Worm (Caenorhabditis elegans): ENCODE results near the gene pmt-1.

pmt-1 gene

DNA sequence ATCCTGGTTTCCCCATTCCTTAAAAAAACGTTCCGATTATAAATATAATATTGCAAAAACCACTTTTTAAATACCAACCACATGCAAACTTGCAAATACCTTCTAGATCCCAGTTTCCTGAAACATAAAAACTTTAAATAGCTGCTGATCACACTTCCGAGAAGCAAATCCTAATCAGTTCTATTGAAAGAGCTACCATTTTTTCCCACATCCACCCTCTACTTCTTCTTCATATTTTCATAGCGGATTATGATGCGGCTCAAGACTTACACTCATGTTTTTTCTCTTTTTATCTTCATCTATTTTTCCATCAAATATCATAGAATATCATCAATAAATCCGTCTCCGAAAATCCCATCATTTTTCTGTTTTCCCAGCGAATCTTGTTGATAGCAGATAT, 44.6 kb upstream of the pmt-1 start (continued):
- TF ChIP-seq tbx-2 (tag; optimal IDR thresholded peaks at IDR 0.05): no peak
- TF ChIP-seq efl-3 (GFP tag; optimal IDR thresholded peaks at IDR 0.05): no peak
- no peak for TF ChIP-seq nhr-85 (tag)
- TF ChIP-seq C16A3.4 (tag; optimal IDR thresholded peaks at IDR 0.05): no peak
- peak; percentile 60 for TF ChIP-seq nhr-47 (tag; optimal IDR thresholded peaks at IDR 0.05)
- no peak for TF ChIP-seq nhr-84 (tag; optimal IDR thresholded peaks at IDR 0.05)
- TF ChIP-seq sup-37 (GFP tag; optimal IDR thresholded peaks at IDR 0.05): no peak
- no peak for TF ChIP-seq lin-35 (GFP tag; optimal IDR thresholded peaks at IDR 0.05)
- no peak for TF ChIP-seq unc-86 (tag; optimal IDR thresholded peaks at IDR 0.05)
- no peak for TF ChIP-seq hpl-2 (GFP tag; optimal IDR thresholded peaks at IDR 0.05)
- no peak for TF ChIP-seq skn-1 (tag; optimal IDR thresholded peaks at IDR 0.05)
- TF ChIP-seq nhr-11 (tag; optimal IDR thresholded peaks at IDR 0.05): peak; percentile 19
- TF ChIP-seq egl-13 (tag; optimal IDR thresholded peaks at IDR 0.05): peak; percentile 8

DNA sequence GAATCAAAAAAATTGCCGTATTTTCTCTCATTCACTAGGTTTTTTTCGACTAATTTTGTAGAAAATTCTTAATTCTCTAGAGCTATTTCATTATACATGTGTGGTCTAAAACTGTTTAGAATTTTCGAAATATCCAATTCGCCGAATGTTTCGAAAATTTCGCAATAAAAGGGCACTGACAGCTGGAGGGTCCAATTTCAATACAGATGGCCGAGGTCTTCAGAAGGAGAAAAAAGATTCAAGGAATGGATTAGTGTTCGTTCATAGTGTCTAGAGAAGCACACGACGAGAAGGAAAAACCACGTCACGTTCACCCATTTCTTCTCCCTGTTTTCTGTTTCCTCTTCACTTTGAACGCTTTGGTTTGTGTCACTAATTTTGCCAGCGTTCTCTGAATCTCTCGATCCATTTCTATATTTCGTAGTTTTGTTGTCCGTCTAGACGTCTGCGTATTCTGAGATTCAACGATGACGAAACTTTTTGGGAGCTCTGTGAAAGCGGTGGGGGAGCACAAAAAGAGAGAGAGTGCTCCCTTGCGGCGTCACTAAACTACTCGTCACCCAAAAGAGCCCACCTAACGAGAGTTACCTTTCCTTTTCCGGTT, 43.8 kb upstream of the pmt-1 start:
- TF ChIP-seq snu-23 (GFP tag; optimal IDR thresholded peaks at IDR 0.05): peak; percentile 54
- TF ChIP-seq hlh-17 (GFP tag; optimal IDR thresholded peaks at IDR 0.05; ENCODE audit: borderline replicate concordance): no peak
- no peak for TF ChIP-seq ets-5 (GFP tag; IDR thresholded peaks at IDR 0.05)
- no peak for TF ChIP-seq unc-30 (tag; optimal IDR thresholded peaks at IDR 0.05)
- no peak for TF ChIP-seq zag-1 (tag; optimal IDR thresholded peaks at IDR 0.05)
- TF ChIP-seq mab-9 (GFP tag; IDR thresholded peaks at IDR 0.05): no peak
- no peak for TF ChIP-seq efl-3 (GFP tag; optimal IDR thresholded peaks at IDR 0.05)
- TF ChIP-seq aly-2 (tag; optimal IDR thresholded peaks at IDR 0.05): no peak
- peak; percentile 74 for TF ChIP-seq fkh-10 (GFP tag; optimal IDR thresholded peaks at IDR 0.05)
- no peak for TF ChIP-seq pag-3 (tag; optimal IDR thresholded peaks at IDR 0.05; ENCODE audit: borderline replicate concordance, insufficient read depth)
- TF ChIP-seq pax-3 (tag; optimal IDR thresholded peaks at IDR 0.05): no peak
- no peak for TF ChIP-seq unc-62 (GFP tag; optimal IDR thresholded peaks at IDR 0.05)
- TF ChIP-seq C16A3.4 (tag; optimal IDR thresholded peaks at IDR 0.05): peak; percentile 19
- TF ChIP-seq nhr-19 (GFP tag; conservative IDR thresholded peaks at IDR 0.05): peak; percentile 14; the same call in 1 of the 2 replicates
- no peak for TF ChIP-seq aha-1 (tag; optimal IDR thresholded peaks at IDR 0.05)
- peak; percentile 35 for TF ChIP-seq egl-13 (tag; optimal IDR thresholded peaks at IDR 0.05)
- no peak for TF ChIP-seq ztf-11 (tag; optimal IDR thresholded peaks at IDR 0.05)
- no peak for TF ChIP-seq alr-1 (tag; optimal IDR thresholded peaks at IDR 0.05; ENCODE audit: borderline replicate concordance)
- no peak for TF ChIP-seq vab-15 (tag; optimal IDR thresholded peaks at IDR 0.05)
- TF ChIP-seq F16B12.6 (tag; optimal IDR thresholded peaks at IDR 0.05): no peak
- TF ChIP-seq nhr-237 (tag; optimal IDR thresholded peaks at IDR 0.05): peak; percentile 18
- TF ChIP-seq fkh-8 (tag; optimal IDR thresholded peaks at IDR 0.05): peak; percentile 92
- TF ChIP-seq nhr-77 (tag; optimal IDR thresholded peaks at IDR 0.05): peak; percentile 64
- no peak for TF ChIP-seq fkh-4 (tag; optimal IDR thresholded peaks at IDR 0.05; ENCODE audit: borderline replicate concordance)
- peak; percentile 68 for TF ChIP-seq skn-1 (tag; optimal IDR thresholded peaks at IDR 0.05)
- TF ChIP-seq sup-37 (GFP tag; optimal IDR thresholded peaks at IDR 0.05): no peak
- TF ChIP-seq elt-2 (tag; optimal IDR thresholded peaks at IDR 0.05): no peak
- TF ChIP-seq pqm-1 (tag; optimal IDR thresholded peaks at IDR 0.05): no peak
- no peak for TF ChIP-seq unc-98 (GFP tag; IDR thresholded peaks at IDR 0.05)
- peak in 1 of 2 experiments; percentile 53 for TF ChIP-seq lin-35 (GFP tag; optimal IDR thresholded peaks at IDR 0.05)
- no peak for TF ChIP-seq Y116A8C.19 (tag; optimal IDR thresholded peaks at IDR 0.05; ENCODE audit: borderline replicate concordance)
- TF ChIP-seq unc-86 (tag; optimal IDR thresholded peaks at IDR 0.05): peak; percentile 40
- no peak for TF ChIP-seq ceh-88 (GFP tag; IDR thresholded peaks at IDR 0.05)
- TF ChIP-seq hpl-2 (GFP tag; optimal IDR thresholded peaks at IDR 0.05): no peak
- peak; percentile 65 for TF ChIP-seq nhr-47 (tag; optimal IDR thresholded peaks at IDR 0.05)
- peak; percentile 95 for TF ChIP-seq lin-14 (GFP tag; optimal IDR thresholded peaks at IDR 0.05)
- no peak for TF ChIP-seq tlp-1 (tag; optimal IDR thresholded peaks at IDR 0.05)
- TF ChIP-seq nhr-28 (tag; optimal IDR thresholded peaks at IDR 0.05): no peak
- peak; percentile 52 for TF ChIP-seq tbx-2 (tag; optimal IDR thresholded peaks at IDR 0.05)
- TF ChIP-seq efl-1 (optimal IDR thresholded peaks at IDR 0.05): peak; percentile 69 to 81
- TF ChIP-seq efl-1 (GFP tag; optimal IDR thresholded peaks at IDR 0.05 in 1 of 2): peak; percentile 27 to 93
- peak in 1 of 6 experiments; percentile 58 for TF ChIP-seq elt-3 (tag; optimal IDR thresholded peaks at IDR 0.05)
- peak in 2 of 3 experiments; percentile 34 to 57 for TF ChIP-seq ceh-82 (tag; optimal IDR thresholded peaks at IDR 0.05)
- TF ChIP-seq xbp-1 (tag; optimal IDR thresholded peaks at IDR 0.05): peak; percentile 63
- no peak for TF ChIP-seq mef-2 (tag; optimal IDR thresholded peaks at IDR 0.05)
- TF ChIP-seq lin-13 (GFP tag; optimal IDR thresholded peaks at IDR 0.05): peak; percentile 17

All from whole organism, L1 larva.